Worm (Caenorhabditis elegans) whole organism, L2 larva: ENCODE measurements around the gene fce-2.

ENCODE experiments used
- aly-2 ChIP-seq: fragments of 150-350 bp; optimal IDR thresholded peaks from 2 replicates; lab custom pipeline; 2014; ENCODE audit warnings: missing biosample characterization, missing genetic modification characterization
- ama-1 ChIP-seq: fragments of 150-350 bp; optimal IDR thresholded peaks from 2 replicates; lab custom pipeline; 2018; ENCODE audit warnings: inconsistent platforms
- lin-39 ChIP-seq: fragments of 150-350 bp; optimal IDR thresholded peaks from 2 replicates; lab custom pipeline; 2014; ENCODE audit warnings: missing biosample characterization, missing genetic modification reagents, missing genetic modification characterization
- nhr-77 ChIP-seq: fragments of 150-350 bp; optimal IDR thresholded peaks from 2 replicates; lab custom pipeline; 2014; ENCODE audit warnings: missing biosample characterization, missing genetic modification characterization
- snpc-4 ChIP-seq: fragments of 150-350 bp; optimal IDR thresholded peaks from 2 replicates; lab custom pipeline; 2014; ENCODE audit warnings: missing biosample characterization, missing genetic modification characterization
- unc-39 ChIP-seq: fragments of 150-350 bp; optimal IDR thresholded peaks from 2 replicates; lab custom pipeline; 2014; ENCODE audit warnings: missing biosample characterization, missing genetic modification characterization
- zag-1 ChIP-seq: fragments of 150-350 bp; optimal IDR thresholded peaks from 2 replicates; lab custom pipeline; 2014; ENCODE audit warnings: missing biosample characterization, missing genetic modification characterization

- TF ChIP-seq snpc-4 (tag; lab: Kevin White, UChicago) (no peak), ama-1 (lab: Kevin White, UChicago) (no peak), zag-1 (tag; lab: Kevin White, UChicago) (no peak), lin-39 (tag; lab: Kevin White, UChicago) (no peak), unc-39 (tag; lab: Kevin White, UChicago) (no peak), nhr-77 (tag; lab: Kevin White, UChicago) (no peak), aly-2 (tag; lab: Kevin White, UChicago) (no peak)
These were observed 2.4 kb upstream of the fce-2 start for ce11 chrV:20422738-20423137.
